Fruit fly (Drosophila melanogaster) whole organism, embryonic: ENCODE results near the gene tst.
A peak's percentile ranks its signal among the peaks of the same experiment; 100 is the strongest.

ENCODE experiments used
- CG12299 ChIP-seq: fragments of 200-800 bp; sonication (Bioruptor generic); optimal IDR thresholded peaks from 2 replicates; lab custom pipeline; 2018; ENCODE audit warnings: missing biosample characterization, mild to moderate bottlenecking, missing genetic modification characterization
- en ChIP-seq: fragments of 200-800 bp; sonication (Bioruptor generic); optimal IDR thresholded peaks from 2 replicates; lab custom pipeline; 2016; ENCODE audit warnings: missing biosample characterization, missing genetic modification characterization
- gem ChIP-seq: fragments of 200-800 bp; sonication (Bioruptor generic); optimal IDR thresholded peaks from 2 replicates; lab custom pipeline; 2019; ENCODE audit warnings: missing biosample characterization, mild to moderate bottlenecking, missing genetic modification characterization, moderate library complexity
- jing ChIP-seq: fragments of 200-800 bp; sonication (Bioruptor generic); optimal IDR thresholded peaks from 2 replicates; lab custom pipeline; 2018; ENCODE audit warnings: missing biosample characterization, mild to moderate bottlenecking, missing genetic modification characterization

- peak; percentile 78 for TF ChIP-seq CG12299 (tag; lab: Kevin White, UChicago)
- TF ChIP-seq en (GFP tag; lab: Kevin White, UChicago): no peak
- peak; percentile 98 for TF ChIP-seq gem (tag; lab: Kevin White, UChicago)
- peak; percentile 56 for TF ChIP-seq jing (GFP tag; lab: Kevin White, UChicago)
Measured at dm6 chr3R:23772808-23773207, at the start of gene tst.
